Worm (Caenorhabditis elegans) whole organism, young adult: ENCODE data around the gene eef-1A.2.

Experiments
- dox-1 ChIP-seq: fragments of 200-800 bp; sonication (Bioruptor generic); IDR thresholded peaks from 2 replicates; pipeline ENCODE4 v1.3.6; 2022; ENCODE audit warnings: missing genetic modification reagents, missing genetic modification characterization, missing compliant biosample characterization
- efl-1 ChIP-seq: fragments of 150-350 bp; optimal IDR thresholded peaks from 2 replicates; lab custom pipeline; 2014; ENCODE audit warnings: missing biosample characterization, missing genetic modification reagents, missing genetic modification characterization
- gei-17 ChIP-seq: fragments of 200-800 bp; sonication (Bioruptor generic); optimal IDR thresholded peaks from 2 replicates; lab custom pipeline; 2018; ENCODE audit warnings: mild to moderate bottlenecking, missing genetic modification characterization, missing compliant biosample characterization
- lin-35 ChIP-seq, 3 experiments: fragments of 150-350 bp in 2 of 3; sonication (generic microtip) in 1 of 3; optimal IDR thresholded peaks; 2 replicates each; lab custom pipeline; 2014 to 2018; ENCODE audit warnings: missing biosample characterization in 3 of 3, missing genetic modification characterization in 3 of 3, missing genetic modification reagents in 3 of 3
- unc-62 ChIP-seq: fragments of 150-350 bp; optimal IDR thresholded peaks from 2 replicates; lab custom pipeline; 2014; ENCODE audit warnings: missing biosample characterization, missing genetic modification reagents, missing genetic modification characterization

ce11 chrX:7873350-7873749, 49.9 kb downstream of the eef-1A.2 start:
- no peak for TF ChIP-seq unc-62
- no peak for TF ChIP-seq gei-17 (GFP tag; lab: Kevin White, UChicago)
- TF ChIP-seq dox-1 (GFP tag; lab: Robert Waterston, UW) = no peak
- no peak for TF ChIP-seq efl-1 (GFP tag; lab: Kevin White, UChicago)
- TF ChIP-seq lin-35 (GFP tag; optimal IDR thresholded peaks at IDR 0.05; lab: Kevin White, UChicago) = no peak
